Worm (Caenorhabditis elegans): ENCODE measurements around the gene hmgs-1.
"Not testable (repeated sequence)": the region's sequence is repeated elsewhere in the genome, so short reads cannot be mapped to it uniquely, and the experiment has no call there.

Gene hmgs-1

DNA sequence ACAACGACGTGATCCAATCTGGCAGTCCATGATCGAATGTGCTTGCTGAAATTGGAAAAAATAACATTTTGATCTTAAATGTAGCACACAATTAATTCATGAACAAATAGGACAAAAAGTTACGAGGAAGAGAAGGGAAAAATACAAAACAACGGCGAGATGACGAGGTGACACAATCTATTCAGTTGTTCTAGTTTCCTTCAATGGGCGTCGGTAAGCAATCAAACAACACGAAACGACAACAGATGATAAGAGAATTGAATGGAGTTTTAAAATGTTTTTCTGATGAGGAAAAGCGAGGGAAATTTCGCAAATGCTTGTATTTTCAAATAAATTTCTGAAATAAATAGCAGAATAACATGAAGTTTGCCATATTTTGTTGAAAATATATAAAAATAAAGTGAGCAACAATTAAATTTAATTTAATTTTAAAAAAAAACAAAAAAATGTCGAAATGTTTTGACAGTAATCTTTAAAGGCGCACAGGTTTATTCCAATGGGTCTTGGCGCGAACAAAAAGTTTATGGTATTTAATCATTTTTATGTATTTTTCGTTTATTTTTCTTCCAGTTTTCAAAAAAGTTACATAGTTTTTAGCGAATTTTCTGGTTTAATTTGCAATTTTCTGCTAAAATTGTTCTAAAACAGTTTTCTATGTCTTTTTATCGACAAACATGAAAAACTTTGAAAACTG, 18.2 kb downstream of the hmgs-1 start, which contains the start of gene C14C11.7:
Gene C14C11.7, minus strand, starts transcription at position 51 of the 694 bp plus-strand sequence.
- TF ChIP-seq alr-1 (tag; optimal IDR thresholded peaks at IDR 0.05; ENCODE audit: borderline replicate concordance) (no peak), egl-27 (tag; optimal IDR thresholded peaks at IDR 0.05) (no peak), swsn-7 (tag; optimal IDR thresholded peaks at IDR 0.05) (no peak), fkh-4 (tag; optimal IDR thresholded peaks at IDR 0.05; ENCODE audit: borderline replicate concordance) (no peak), nhr-71 (tag; optimal IDR thresholded peaks at IDR 0.05) (no peak), ceh-82 (tag; optimal IDR thresholded peaks at IDR 0.05) (no peak)

DNA sequence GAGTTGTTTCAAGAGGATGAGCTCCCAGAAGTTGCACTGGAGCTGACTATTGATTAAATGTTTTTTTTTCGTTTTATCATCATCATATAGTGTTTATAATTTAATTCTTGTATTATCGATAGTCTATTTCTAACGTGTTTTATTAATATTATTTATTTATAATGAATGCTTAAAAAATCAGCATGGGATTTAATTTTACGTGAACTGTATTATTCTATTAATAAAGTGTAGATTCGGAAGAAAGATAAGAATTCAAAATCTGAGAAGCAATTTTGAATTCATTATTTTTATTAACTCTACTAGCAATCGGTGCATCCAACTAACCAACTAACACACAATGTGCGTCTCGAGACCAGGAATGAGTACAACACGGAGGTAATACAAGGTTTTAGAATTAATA, 21.1 kb downstream of the hmgs-1 start, which contains the start of gene C14C11.1:
Gene C14C11.1, plus strand, starts transcription at position 301 of the 400 bp plus-strand sequence.
- TF ChIP-seq ztf-4 (tag; optimal IDR thresholded peaks at IDR 0.05); ceh-63 (GFP tag; optimal IDR thresholded peaks at IDR 0.05); zip-4 (GFP tag; optimal IDR thresholded peaks at IDR 0.05): not testable (repeated sequence)

DNA sequence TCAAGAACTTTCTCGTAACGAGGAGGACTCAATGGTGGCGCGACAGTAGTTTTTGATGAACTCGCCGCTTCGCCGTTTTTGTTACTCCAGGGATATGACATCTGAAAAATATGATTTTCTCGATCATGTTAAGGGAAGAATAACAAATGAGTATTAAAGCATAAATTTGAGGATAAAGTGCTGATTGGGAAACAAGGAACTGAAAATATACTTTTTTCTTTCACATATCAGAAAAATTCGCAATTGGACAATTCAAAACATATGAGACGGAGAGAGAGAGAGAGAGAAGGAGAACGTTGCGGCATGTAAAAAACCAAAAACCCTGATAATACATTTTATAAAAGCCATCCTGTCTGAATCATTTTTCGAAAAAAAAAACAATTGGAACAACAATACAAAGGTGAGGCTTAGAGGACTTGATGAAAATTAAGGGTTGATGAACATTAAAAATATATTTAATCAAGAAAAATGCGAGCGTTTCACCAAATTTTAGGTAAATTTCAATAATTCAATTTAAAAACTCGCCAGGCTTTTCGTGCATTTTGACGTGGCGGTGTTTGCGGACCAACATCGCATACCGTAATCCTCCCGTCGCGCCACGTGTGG, 23.7 kb downstream of the hmgs-1 start, which contains the start of the genes mut-14 and C14C11.2:
Gene mut-14, minus strand, starts transcription at position 101 of the 606 bp plus-strand sequence.
Gene C14C11.2, plus strand, starts transcription at position 556 of the 606 bp plus-strand sequence.
- TF ChIP-seq pax-3 (tag; optimal IDR thresholded peaks at IDR 0.05) (no peak), mep-1 (tag; optimal IDR thresholded peaks at IDR 0.05) (no peak), mab-9 (GFP tag; IDR thresholded peaks at IDR 0.05) (no peak), nhr-90 (tag; optimal IDR thresholded peaks at IDR 0.05; ENCODE audit: poor library complexity) (no peak), efl-3 (GFP tag; optimal IDR thresholded peaks at IDR 0.05) (no peak), elt-3 (tag; optimal IDR thresholded peaks at IDR 0.05) (no peak), unc-86 (tag; optimal IDR thresholded peaks at IDR 0.05) (no peak), ceh-88 (GFP tag; IDR thresholded peaks at IDR 0.05) (no peak), tlp-1 (tag; optimal IDR thresholded peaks at IDR 0.05) (no peak), ceh-63 (GFP tag; optimal IDR thresholded peaks at IDR 0.05) (no peak)

DNA sequence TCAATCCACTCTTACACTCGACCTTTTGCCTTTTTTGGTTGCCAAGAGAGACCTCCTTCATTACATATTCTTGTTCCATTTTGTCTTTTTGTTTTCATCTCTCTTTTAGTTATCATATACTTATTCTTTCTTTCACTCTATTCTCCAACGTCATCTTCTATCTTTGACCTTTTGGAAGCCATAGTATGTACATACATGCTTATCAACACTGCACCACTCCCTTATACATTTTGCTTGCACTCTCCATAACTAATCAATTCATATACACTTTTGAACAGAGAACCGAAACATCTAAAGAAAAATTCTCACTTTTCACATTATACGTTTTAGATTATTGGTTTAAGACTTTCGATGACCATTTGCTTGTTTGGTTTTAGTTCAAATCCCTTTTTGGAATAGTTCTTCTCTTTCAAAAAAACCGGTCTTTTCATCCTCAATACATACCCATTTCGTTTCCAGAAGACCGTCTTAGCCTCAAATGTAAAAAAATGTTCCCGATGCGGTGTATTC, 30.3 kb downstream of the hmgs-1 start, which contains the start of gene hex-2:
Gene hex-2, plus strand, starts transcription at position 460 of the 510 bp plus-strand sequence.
- TF ChIP-seq lin-35 (GFP tag; optimal IDR thresholded peaks at IDR 0.05) (no peak), hlh-4 (tag; optimal IDR thresholded peaks at IDR 0.05) (no peak), nhr-11 (tag; optimal IDR thresholded peaks at IDR 0.05) (no peak), swsn-7 (tag; optimal IDR thresholded peaks at IDR 0.05) (no peak), efl-1 (optimal IDR thresholded peaks at IDR 0.05) (no peak), efl-1 (GFP tag; optimal IDR thresholded peaks at IDR 0.05 in 1 of 2) (peak in 1 of 2 experiments; percentile 51), pqm-1 (tag; optimal IDR thresholded peaks at IDR 0.05) (no peak), nhr-12 (tag; optimal IDR thresholded peaks at IDR 0.05) (no peak), alr-1 (tag; optimal IDR thresholded peaks at IDR 0.05; ENCODE audit: borderline replicate concordance) (no peak), mep-1 (tag; optimal IDR thresholded peaks at IDR 0.05) (no peak), tlp-1 (tag; optimal IDR thresholded peaks at IDR 0.05) (no peak), elt-2 (tag; optimal IDR thresholded peaks at IDR 0.05) (peak; percentile 11), vab-15 (tag; optimal IDR thresholded peaks at IDR 0.05) (no peak), lir-3 (tag; optimal IDR thresholded peaks at IDR 0.05; ENCODE audit: poor library complexity) (no peak)

DNA sequence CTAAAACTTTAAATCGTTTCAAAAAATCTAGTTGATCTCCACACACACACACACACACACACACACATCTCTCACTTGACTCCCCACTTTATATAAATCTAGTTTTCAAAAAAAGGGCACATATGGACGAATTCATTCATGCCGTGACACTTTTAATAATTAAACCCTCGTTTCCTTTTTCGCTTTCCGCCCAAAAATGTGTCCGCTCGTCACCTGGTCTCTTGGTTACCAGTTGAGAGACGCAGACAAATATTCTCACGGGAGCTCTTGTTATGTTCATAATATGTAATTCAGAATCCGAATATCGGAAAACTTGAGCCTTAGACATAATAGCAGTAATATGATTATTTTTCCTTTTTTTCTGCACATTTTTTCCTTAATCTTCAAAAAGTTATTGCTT, 32.5 kb downstream of the hmgs-1 start:
- no peak for TF ChIP-seq mdl-1 (tag; optimal IDR thresholded peaks at IDR 0.05)
- no peak for TF ChIP-seq nhr-90 (tag; optimal IDR thresholded peaks at IDR 0.05; ENCODE audit: poor library complexity)
- no peak for TF ChIP-seq ceh-8 (GFP tag; optimal IDR thresholded peaks at IDR 0.05)
- no peak for TF ChIP-seq tbx-2 (tag; optimal IDR thresholded peaks at IDR 0.05)
- TF ChIP-seq unc-86 (tag; optimal IDR thresholded peaks at IDR 0.05) = no peak
- no peak for TF ChIP-seq nhr-28 (tag; optimal IDR thresholded peaks at IDR 0.05)
- TF ChIP-seq sox-4 (tag; optimal IDR thresholded peaks at IDR 0.05) = no peak
- no peak for TF ChIP-seq ama-1 (optimal IDR thresholded peaks at IDR 0.05)
- TF ChIP-seq unc-30 (tag; optimal IDR thresholded peaks at IDR 0.05) = no peak
- no peak for TF ChIP-seq nhr-12 (tag; optimal IDR thresholded peaks at IDR 0.05)
- no peak for TF ChIP-seq ceh-90 (tag; optimal IDR thresholded peaks at IDR 0.05)
- no peak for TF ChIP-seq skn-1 (tag; optimal IDR thresholded peaks at IDR 0.05)
- TF ChIP-seq nhr-47 (tag; optimal IDR thresholded peaks at IDR 0.05) = no peak
- no peak for TF ChIP-seq nhr-20 (tag; optimal IDR thresholded peaks at IDR 0.05)
- TF ChIP-seq lin-14 (GFP tag; optimal IDR thresholded peaks at IDR 0.05) = peak; percentile 62
- TF ChIP-seq snu-23 (GFP tag; optimal IDR thresholded peaks at IDR 0.05) = peak; percentile 8
- TF ChIP-seq fkh-10 (GFP tag; optimal IDR thresholded peaks at IDR 0.05) = no peak

All from whole organism, L1 larva.